Fruit fly (Drosophila melanogaster) whole organism, wandering third instar larva: Measurements from ENCODE around the gene wge.

ENCODE experiments used
- Abd-B ChIP-seq: fragments of >200 bp; optimal IDR thresholded peaks from 2 replicates; lab custom pipeline; 2017; ENCODE audit warnings: missing biosample characterization, missing genetic modification characterization
- Dif ChIP-seq: fragments of 200-275, 200-300 bp; sonication (Bioruptor generic); optimal IDR thresholded peaks from 2 replicates; lab custom pipeline; 2018; ENCODE audit warnings: missing biosample characterization, missing genetic modification characterization; ENCODE audit not compliant: partially characterized antibody

DNA sequence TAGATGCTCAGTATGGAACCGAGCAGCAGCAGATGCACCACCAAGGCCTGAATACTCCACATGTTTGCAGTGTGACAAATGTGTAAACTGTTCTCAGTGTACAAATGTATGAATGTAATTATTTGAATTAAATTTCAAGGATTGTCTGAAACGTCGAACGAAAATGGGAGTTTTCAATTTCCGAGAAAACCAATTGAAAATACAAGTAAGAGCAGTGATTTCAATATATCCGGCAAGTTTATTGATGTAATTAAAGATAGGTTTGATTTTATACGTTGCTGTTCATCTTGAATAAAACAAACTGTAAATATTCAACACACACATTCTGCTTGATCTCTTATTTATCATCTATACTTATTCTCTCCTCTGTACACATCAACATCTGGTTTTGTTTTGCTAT is 10.3 kb downstream of the wge start, which contains the start of gene CG4907:
- TF ChIP-seq Abd-B (GFP tag; lab: Kevin White, UChicago) (no peak), Dif (no peak)
